Worm (Caenorhabditis elegans) whole organism, midembryonic: ENCODE data around the gene fbxb-81.

Experiments
- T22C8.4 ChIP-seq: fragments of 200-800 bp; sonication (Bioruptor generic); IDR thresholded peaks from 2 replicates; pipeline ENCODE4 v1.3.6; 2022; ENCODE audit warnings: missing genetic modification characterization, missing compliant biosample characterization
- cog-1 ChIP-seq: sonication (generic microtip); optimal IDR thresholded peaks from 2 replicates; lab custom pipeline; 2016; ENCODE audit warnings: missing genetic modification characterization, missing compliant biosample characterization
- flt-1 ChIP-seq: fragments of 200-800 bp; sonication (Bioruptor generic); IDR thresholded peaks from 2 replicates; pipeline ENCODE4 v1.3.6; 2022; ENCODE audit warnings: missing genetic modification characterization, missing compliant biosample characterization
- klf-2 ChIP-seq: fragments of 200-800 bp; sonication (Bioruptor generic); conservative IDR thresholded peaks from 2 replicates; pipeline ENCODE4 v1.3.6; 2022; ENCODE audit warnings: missing genetic modification reagents, missing genetic modification characterization, missing compliant biosample characterization
- med-1 ChIP-seq: sonication (generic microtip); optimal IDR thresholded peaks from 2 replicates; lab custom pipeline; 2017; ENCODE audit warnings: missing genetic modification characterization, mild to moderate bottlenecking, missing compliant biosample characterization, antibody characterized with exemption, missing genetic modification reagents; ENCODE audit not compliant: insufficient read depth
- ref-1 ChIP-seq: fragments of 200-800 bp; sonication (Bioruptor generic); conservative IDR thresholded peaks from 2 replicates; pipeline ENCODE4 v1.3.6; 2022; ENCODE audit warnings: missing genetic modification reagents, missing genetic modification characterization, missing compliant biosample characterization
- tab-1 ChIP-seq: fragments of 200-800 bp; sonication (Bioruptor generic); IDR thresholded peaks from 2 replicates; pipeline ENCODE4 v1.3.6; 2022; ENCODE audit warnings: missing genetic modification characterization, missing compliant biosample characterization
- ztf-23 ChIP-seq: fragments of 200-800 bp; sonication (Bioruptor generic); IDR thresholded peaks from 2 replicates; pipeline ENCODE4 v1.3.6; 2022; ENCODE audit warnings: missing genetic modification reagents, missing genetic modification characterization, missing compliant biosample characterization
- ztf-29 ChIP-seq: fragments of 200-800 bp; sonication (Bioruptor generic); IDR thresholded peaks from 2 replicates; pipeline ENCODE4 v1.3.6; 2022; ENCODE audit warnings: missing genetic modification reagents, missing genetic modification characterization, missing compliant biosample characterization

fbxb-81 gene

ce11 chrIII:179123-179592, 38.1 kb upstream of the fbxb-81 start, which contains the start of gene F40G9.6:
Gene F40G9.6 (plus strand): TSS chrIII:179542.
- TF ChIP-seq ztf-29 (GFP tag; lab: Robert Waterston, UW) (no peak), ztf-23 (GFP tag; lab: Robert Waterston, UW) (no peak), med-1 (GFP tag; lab: Kevin White, UChicago) (no peak), ref-1 (GFP tag; lab: Robert Waterston, UW) (no peak), klf-2 (GFP tag; lab: Robert Waterston, UW) (no peak), flt-1 (GFP tag; lab: Robert Waterston, UW) (no peak), tab-1 (no peak), T22C8.4 (no peak), cog-1 (tag; lab: Kevin White, UChicago) (no peak)

- TF ChIP-seq flt-1 (GFP tag; lab: Robert Waterston, UW) (no peak), med-1 (GFP tag; lab: Kevin White, UChicago) (no peak), ref-1 (GFP tag; lab: Robert Waterston, UW) (no peak), ztf-29 (GFP tag; lab: Robert Waterston, UW) (no peak), cog-1 (tag; lab: Kevin White, UChicago) (no peak), T22C8.4 (no peak), klf-2 (GFP tag; lab: Robert Waterston, UW) (no peak)
Measured at ce11 chrIII:178126-178525, 37.1 kb upstream of the fbxb-81 start.

ce11 chrIII:177715-178114, 36.7 kb upstream of the fbxb-81 start, which contains the start of gene F40G9.14:
Gene F40G9.14 (minus strand): TSS chrIII:177815.
- no peak for TF ChIP-seq cog-1 (tag; lab: Kevin White, UChicago)
- TF ChIP-seq klf-2 (GFP tag; lab: Robert Waterston, UW), result no peak
- TF ChIP-seq flt-1 (GFP tag; lab: Robert Waterston, UW), result no peak
- TF ChIP-seq ztf-29 (GFP tag; lab: Robert Waterston, UW), result no peak
- TF ChIP-seq ztf-23 (GFP tag; lab: Robert Waterston, UW), result no peak
- TF ChIP-seq tab-1, result no peak
- no peak for TF ChIP-seq T22C8.4
- TF ChIP-seq med-1 (GFP tag; lab: Kevin White, UChicago), result no peak
- no peak for TF ChIP-seq ref-1 (GFP tag; lab: Robert Waterston, UW)

DNA sequence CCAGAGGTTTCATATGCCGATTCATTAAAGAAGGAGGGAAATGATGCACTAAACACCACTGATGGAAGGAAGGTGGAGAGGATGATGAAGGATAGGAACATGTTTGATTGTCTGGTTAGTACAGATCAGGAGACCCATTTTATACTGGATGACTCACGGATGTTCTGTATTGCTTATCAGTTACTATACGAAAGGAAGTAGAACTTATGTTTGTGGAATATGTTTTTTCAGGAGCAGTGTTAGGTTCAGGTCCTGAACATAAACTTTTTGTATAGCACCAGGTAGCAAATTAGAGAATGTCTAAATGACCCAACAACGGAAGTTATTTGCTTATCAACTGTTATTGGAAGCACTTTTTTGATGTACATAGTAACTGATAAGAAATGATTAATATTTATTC, 34.7 kb upstream of the fbxb-81 start, which contains the start of gene clec-148:
Gene clec-148, minus strand, starts transcription at position 101 of the 400 bp plus-strand sequence.
- TF ChIP-seq T22C8.4 (no peak), cog-1 (tag; lab: Kevin White, UChicago) (no peak), flt-1 (GFP tag; lab: Robert Waterston, UW) (no peak), klf-2 (GFP tag; lab: Robert Waterston, UW) (no peak), ztf-29 (GFP tag; lab: Robert Waterston, UW) (no peak)

DNA sequence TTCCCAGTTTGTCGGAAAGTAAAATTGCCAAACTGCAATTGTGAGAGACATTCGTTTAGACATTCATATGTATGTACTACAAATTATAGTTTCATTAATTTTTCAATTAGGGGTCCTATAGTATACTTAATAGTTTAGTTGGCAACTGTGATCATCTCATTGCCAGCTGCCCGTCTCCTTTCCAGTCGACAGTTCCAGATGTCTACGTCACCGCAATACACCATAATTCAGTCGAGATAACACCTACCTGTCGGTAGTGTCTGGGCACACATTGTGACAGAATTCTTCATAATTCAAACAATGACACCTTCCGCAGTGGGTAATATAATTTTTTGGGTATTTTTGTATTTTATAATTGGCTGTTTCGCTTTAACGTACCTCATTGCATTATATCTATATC, 32.5 kb upstream of the fbxb-81 start, which contains the start of gene F40G9.19:
Gene F40G9.19, plus strand, starts transcription at position 301 of the 400 bp plus-strand sequence.
- TF ChIP-seq ref-1 (GFP tag; lab: Robert Waterston, UW) (no peak), flt-1 (GFP tag; lab: Robert Waterston, UW) (no peak), T22C8.4 (no peak), ztf-29 (GFP tag; lab: Robert Waterston, UW) (no peak), tab-1 (no peak), med-1 (GFP tag; lab: Kevin White, UChicago) (no peak), cog-1 (tag; lab: Kevin White, UChicago) (no peak), klf-2 (GFP tag; lab: Robert Waterston, UW) (no peak), ztf-23 (GFP tag; lab: Robert Waterston, UW) (no peak)

DNA sequence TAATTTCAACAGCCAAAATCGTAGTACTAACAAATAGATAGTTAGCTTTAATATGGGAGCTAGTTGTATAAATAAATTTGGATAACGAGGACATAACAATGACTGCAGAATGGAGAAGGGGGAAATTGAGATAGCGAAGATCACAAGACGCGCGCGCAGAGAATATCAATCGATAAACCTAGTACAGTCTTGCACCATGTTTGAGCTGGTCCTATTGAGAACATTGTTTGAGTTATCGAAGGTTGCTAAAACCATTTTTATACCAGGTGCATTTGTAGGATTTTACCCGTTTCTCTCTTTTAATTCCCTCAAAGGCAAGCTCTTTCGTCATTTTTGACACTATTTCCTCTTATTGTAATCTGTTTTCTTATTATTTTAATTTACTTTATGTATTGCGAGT, 30.6 kb upstream of the fbxb-81 start, which contains the start of the genes F40G9.9 and F40G9.12:
Gene F40G9.9, minus strand, starts transcription at position 101 of the 400 bp plus-strand sequence.
Gene F40G9.12, plus strand, starts transcription at position 231 of the 400 bp plus-strand sequence.
- no peak for TF ChIP-seq ref-1 (GFP tag; lab: Robert Waterston, UW)
- no peak for TF ChIP-seq ztf-29 (GFP tag; lab: Robert Waterston, UW)
- TF ChIP-seq T22C8.4, result no peak
- no peak for TF ChIP-seq cog-1 (tag; lab: Kevin White, UChicago)

DNA sequence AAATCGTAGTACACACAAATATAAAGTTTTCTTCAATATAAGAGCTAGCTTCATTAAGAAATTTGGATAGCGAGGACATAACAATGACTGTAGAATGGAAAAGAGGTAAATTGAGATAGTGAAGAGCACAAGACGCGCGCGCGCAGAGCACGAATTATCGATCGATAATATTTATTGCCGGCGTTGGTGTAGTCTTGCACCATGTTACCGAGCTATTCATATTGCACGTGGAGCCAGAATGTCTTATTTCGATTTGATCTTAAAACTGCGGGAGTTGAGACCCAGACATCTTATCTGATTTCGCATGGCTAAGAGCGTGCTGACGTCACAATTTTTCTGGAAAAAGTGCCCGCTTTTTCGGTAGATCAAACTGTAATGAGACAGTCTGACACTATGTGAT, 28.5 kb upstream of the fbxb-81 start, which contains the start of gene F40G9.18:
Gene F40G9.18, minus strand, starts transcription at position 101 of the 400 bp plus-strand sequence.
- TF ChIP-seq flt-1 (GFP tag; lab: Robert Waterston, UW) (no peak), ztf-29 (GFP tag; lab: Robert Waterston, UW) (no peak)

- no peak for TF ChIP-seq klf-2 (GFP tag; lab: Robert Waterston, UW)
- no peak for TF ChIP-seq cog-1 (tag; lab: Kevin White, UChicago)
- TF ChIP-seq flt-1 (GFP tag; lab: Robert Waterston, UW), result no peak
- no peak for TF ChIP-seq tab-1
- no peak for TF ChIP-seq ref-1 (GFP tag; lab: Robert Waterston, UW)
- TF ChIP-seq med-1 (GFP tag; lab: Kevin White, UChicago), result no peak
Measured at ce11 chrIII:165390-165789, 24.4 kb upstream of the fbxb-81 start, which contains the start of gene F40G9.7. Gene F40G9.7 (plus strand): TSS chrIII:165690.

DNA sequence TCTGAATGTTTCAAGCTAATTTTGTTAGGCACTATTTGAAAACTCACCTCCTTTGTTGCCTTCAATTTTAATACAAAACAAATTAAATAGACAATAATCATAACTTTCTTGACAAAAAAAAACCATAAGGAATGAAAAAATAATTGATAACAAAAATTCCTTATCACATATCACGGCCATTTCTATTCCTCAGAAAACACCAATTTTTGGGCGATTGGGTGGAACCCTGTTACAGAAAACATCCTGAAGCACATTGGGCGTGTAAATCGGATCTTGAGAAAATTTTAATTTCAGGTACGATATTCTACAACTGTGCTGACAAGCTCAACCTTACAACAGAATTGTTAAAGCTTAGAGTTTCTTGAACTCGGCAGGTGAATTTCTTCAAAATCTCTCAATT, 23.8 kb upstream of the fbxb-81 start, which contains the start of gene F40G9.8:
Gene F40G9.8, minus strand, starts transcription at position 101 of the 400 bp plus-strand sequence.
- no peak for TF ChIP-seq ztf-29 (GFP tag; lab: Robert Waterston, UW)

ce11 chrIII:159665-160064, 18.6 kb upstream of the fbxb-81 start:
- no peak for TF ChIP-seq med-1 (GFP tag; lab: Kevin White, UChicago)
- TF ChIP-seq flt-1 (GFP tag; lab: Robert Waterston, UW), result no peak
- TF ChIP-seq ztf-23 (GFP tag; lab: Robert Waterston, UW), result no peak
- TF ChIP-seq T22C8.4, result no peak
- no peak for TF ChIP-seq klf-2 (GFP tag; lab: Robert Waterston, UW)
- no peak for TF ChIP-seq ztf-29 (GFP tag; lab: Robert Waterston, UW)
- TF ChIP-seq ref-1 (GFP tag; lab: Robert Waterston, UW), result no peak
- no peak for TF ChIP-seq tab-1
- TF ChIP-seq cog-1 (tag; lab: Kevin White, UChicago), result no peak
